Fruit fly (Drosophila melanogaster): Measurements from ENCODE around the gene IntS11.

DNA sequence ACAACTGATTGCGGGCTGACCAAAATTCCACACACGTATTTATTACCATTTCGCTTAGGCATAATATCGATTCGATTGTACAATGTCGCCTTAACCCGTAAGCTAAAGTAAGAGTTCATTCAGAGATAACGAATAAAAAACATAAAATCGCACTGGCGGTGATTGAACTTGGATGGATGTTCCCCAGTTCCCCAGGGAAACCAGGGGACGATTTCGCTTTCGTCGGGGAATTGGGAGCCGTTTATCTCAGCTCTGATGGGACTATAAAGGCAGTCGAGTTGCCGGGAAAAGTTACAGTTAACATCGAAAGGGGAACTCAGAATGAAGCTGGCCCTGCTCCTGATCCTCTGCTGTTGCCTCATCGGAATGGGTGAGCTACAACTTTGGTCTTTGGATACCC lies 22.9 kb upstream of the IntS11 start, which contains the start of gene CG34296:
- no peak for TF ChIP-seq rn (GFP tag; IDR thresholded peaks at IDR 0.05)
- TF ChIP-seq CG4496 (GFP tag; IDR thresholded peaks at IDR 0.05) = no peak
- no peak for TF ChIP-seq CG17806 (tag; optimal IDR thresholded peaks at IDR 0.05)
